Fruit fly (Drosophila melanogaster): ENCODE data around the gene Naam.

dm6 chr3R:19638004-19638403, 33.2 kb upstream of the Naam start:
- TF ChIP-seq Dif (GFP tag; optimal IDR thresholded peaks at IDR 0.05; ENCODE audit: partially characterized antibody) (no peak), usp (GFP tag; optimal IDR thresholded peaks at IDR 0.05) (no peak), CrebA (GFP tag; optimal IDR thresholded peaks at IDR 0.05; ENCODE audit: borderline replicate concordance) (no peak), pan (optimal IDR thresholded peaks at IDR 0.05) (no peak), sage (GFP tag; optimal IDR thresholded peaks at IDR 0.05) (no peak), foxo (GFP tag; optimal IDR thresholded peaks at IDR 0.05) (no peak), woc (GFP tag; optimal IDR thresholded peaks at IDR 0.05) (no peak), tai (GFP tag; optimal IDR thresholded peaks at IDR 0.05) (no peak), dmrt93B (GFP tag; optimal IDR thresholded peaks at IDR 0.05) (no peak), Hr83 (GFP tag; optimal IDR thresholded peaks at IDR 0.05; ENCODE audit: poor library complexity, severe bottlenecking) (no peak), psq (GFP tag; optimal IDR thresholded peaks at IDR 0.05) (no peak), Rel (GFP tag; optimal IDR thresholded peaks at IDR 0.05) (no peak), Rel (tag; optimal IDR thresholded peaks at IDR 0.05) (no peak)

Data from whole organism, wandering third instar larva.